Fruit fly (Drosophila melanogaster) whole organism, wandering third instar larva: ENCODE data around the gene Osi3.

Experiments used
- Mio ChIP-seq: sonication (Bioruptor generic); optimal IDR thresholded peaks from 2 replicates; lab custom pipeline; 2016; ENCODE audit warnings: missing biosample characterization, missing genetic modification characterization
- Sp1 ChIP-seq: fragments of 200-800 bp; sonication (Bioruptor generic); optimal IDR thresholded peaks from 3 replicates; lab custom pipeline; 2019; ENCODE audit warnings: missing biosample characterization, mild to moderate bottlenecking, missing genetic modification characterization, moderate library complexity
- ey ChIP-seq: fragments of 200-800 bp; sonication (Bioruptor generic); optimal IDR thresholded peaks from 2 replicates; lab custom pipeline; 2016; ENCODE audit warnings: missing biosample characterization, missing genetic modification characterization
- fru ChIP-seq: fragments of 200-800 bp; sonication (Bioruptor generic); optimal IDR thresholded peaks from 3 replicates; lab custom pipeline; 2016; ENCODE audit warnings: missing biosample characterization, mild to moderate bottlenecking, missing genetic modification characterization
- lola ChIP-seq: fragments of >200 bp; optimal IDR thresholded peaks from 2 replicates; lab custom pipeline; 2017; ENCODE audit warnings: missing biosample characterization, missing genetic modification characterization
- pan ChIP-seq: fragments of >200 bp; optimal IDR thresholded peaks from 2 replicates; lab custom pipeline; 2017

DNA sequence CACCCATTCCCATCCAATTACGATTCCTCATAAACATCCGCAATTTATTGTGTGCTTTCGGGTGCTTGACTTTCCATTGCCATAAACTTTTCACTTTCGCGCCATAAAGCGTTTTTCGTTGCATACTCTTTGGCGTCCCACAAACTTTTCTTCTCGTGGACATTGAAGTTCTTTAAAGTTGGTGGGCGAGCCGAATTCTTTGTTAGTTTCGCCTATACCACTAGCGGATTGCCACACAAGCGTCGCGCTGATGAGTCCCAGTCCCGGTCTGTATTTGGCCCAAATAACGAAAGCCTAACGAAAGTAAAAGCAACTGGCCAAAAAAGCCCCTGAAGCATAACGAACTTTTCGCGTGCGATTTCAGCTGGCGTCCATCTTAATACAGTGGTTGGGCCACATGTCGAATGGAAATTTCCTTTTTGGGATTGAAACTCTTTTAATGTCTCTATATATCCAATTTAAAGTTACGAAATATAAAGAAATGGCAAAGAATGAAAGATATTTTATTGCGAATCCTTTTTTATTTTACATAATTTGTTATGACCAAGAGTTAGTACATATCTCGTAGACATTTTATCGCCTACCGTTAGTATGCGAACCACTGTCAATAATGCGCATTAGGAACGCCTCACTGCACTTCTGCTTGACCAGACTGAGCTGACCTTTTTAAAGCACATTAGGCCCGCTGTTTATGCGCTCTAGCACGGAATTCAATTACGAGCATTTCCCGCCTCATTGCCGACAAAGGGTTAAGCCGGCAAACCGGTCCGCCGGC, 5.2 kb upstream of the Osi3 start:
- TF ChIP-seq Sp1 (GFP tag; lab: Kevin White, UChicago) (no peak), ey (GFP tag; lab: Kevin White, UChicago) (peak; percentile 37), lola (GFP tag; lab: Kevin White, UChicago) (no peak), pan (lab: Kevin White, UChicago) (no peak), Mio (no peak), fru (GFP tag; lab: Kevin White, UChicago) (peak; percentile 14)
